Worm (Caenorhabditis elegans) whole organism, L4 larva: ENCODE results near the gene tdo-2.

Experiments used
- F44E2.7 ChIP-seq: fragments of 200-800 bp; sonication (Bioruptor generic); IDR thresholded peaks from 2 replicates; pipeline ENCODE4 v2.1.2; 2022; ENCODE audit warnings: missing genetic modification characterization, missing compliant biosample characterization
- F49E8.2 ChIP-seq: sonication (generic microtip); optimal IDR thresholded peaks from 2 replicates; lab custom pipeline; 2016; ENCODE audit warnings: missing compliant biosample characterization, mild to moderate bottlenecking, missing genetic modification characterization, borderline replicate concordance
- T20F7.1 ChIP-seq: fragments of 200-800 bp; sonication (Bioruptor generic); optimal IDR thresholded peaks from 2 replicates; lab custom pipeline; 2018; ENCODE audit warnings: mild to moderate bottlenecking, missing genetic modification characterization, missing compliant biosample characterization
- T26A8.4 ChIP-seq: fragments of 200-800 bp; sonication (Bioruptor generic); IDR thresholded peaks from 2 replicates; pipeline ENCODE4 v1.3.6; 2022; ENCODE audit warnings: missing genetic modification characterization, missing compliant biosample characterization
- Y5F2A.4 ChIP-seq: fragments of 200-800 bp; sonication (Bioruptor generic); optimal IDR thresholded peaks from 2 replicates; lab custom pipeline; 2018; ENCODE audit warnings: mild to moderate bottlenecking, missing genetic modification characterization, missing compliant biosample characterization
- Y75B8A.6 ChIP-seq: fragments of 200-800 bp; sonication (Bioruptor generic); IDR thresholded peaks from 2 replicates; pipeline ENCODE4 v1.3.6; 2022; ENCODE audit warnings: missing genetic modification reagents, missing genetic modification characterization, missing compliant biosample characterization
- ZK337.2 ChIP-seq: fragments of 200-800 bp; sonication (Bioruptor generic); IDR thresholded peaks from 2 replicates; pipeline ENCODE4 v1.3.6; 2022; ENCODE audit warnings: missing genetic modification reagents, missing genetic modification characterization, missing compliant biosample characterization
- aha-1 ChIP-seq: fragments of 150-350 bp; peaks from one replicate; lab custom pipeline; 2014; ENCODE audit warnings: missing biosample characterization, missing genetic modification characterization
- aly-2 ChIP-seq: sonication (generic microtip); optimal IDR thresholded peaks from 2 replicates; lab custom pipeline; 2018; ENCODE audit warnings: missing biosample characterization, missing genetic modification characterization
- ama-1 ChIP-seq: fragments of 150-350 bp; optimal IDR thresholded peaks from 2 replicates; lab custom pipeline; 2014; ENCODE audit warnings: inconsistent platforms, mixed read lengths
- arid-1 ChIP-seq: fragments of 200-800 bp; sonication (Bioruptor generic); conservative IDR thresholded peaks from 2 replicates; pipeline ENCODE4 v1.3.6; 2022; ENCODE audit warnings: missing genetic modification reagents, missing genetic modification characterization, missing compliant biosample characterization
- attf-4 ChIP-seq: sonication (generic microtip); optimal IDR thresholded peaks from 3 replicates; lab custom pipeline; 2017; ENCODE audit warnings: missing biosample characterization, missing genetic modification characterization
- ces-1 ChIP-seq: fragments of 150-350 bp; sonication (generic microtip); optimal IDR thresholded peaks from 4 replicates; lab custom pipeline; 2014; ENCODE audit warnings: missing biosample characterization, missing genetic modification reagents, missing genetic modification characterization
- cey-2 ChIP-seq: sonication (generic microtip); optimal IDR thresholded peaks from 3 replicates; lab custom pipeline; 2017; ENCODE audit warnings: missing genetic modification characterization, mild to moderate bottlenecking, missing compliant biosample characterization, antibody characterized with exemption, borderline replicate concordance; ENCODE audit not compliant: insufficient read depth
- daf-16 ChIP-seq, 3 experiments: sonication (generic microtip); optimal IDR thresholded peaks; 2 replicates each; lab custom pipeline; 2016 to 2017; ENCODE audit warnings: missing genetic modification characterization in 3 of 3, missing genetic modification reagents in 3 of 3, mild to moderate bottlenecking in 2 of 3, missing compliant biosample characterization in 2 of 3, missing biosample characterization in 1 of 3, moderate library complexity in 1 of 3
- daf-19 ChIP-seq: fragments of 200-800 bp; sonication (Bioruptor generic); conservative IDR thresholded peaks from 2 replicates; pipeline ENCODE4 v1.3.6; 2022; ENCODE audit warnings: missing genetic modification characterization, missing compliant biosample characterization
- dmd-6 ChIP-seq: fragments of 200-800 bp; sonication (Bioruptor generic); IDR thresholded peaks from 2 replicates; pipeline ENCODE4 v1.3.6; 2022; ENCODE audit warnings: missing genetic modification reagents, missing genetic modification characterization, missing compliant biosample characterization
- dpl-1 ChIP-seq: fragments of 150-350 bp; optimal IDR thresholded peaks from 2 replicates; lab custom pipeline; 2014; ENCODE audit warnings: missing biosample characterization, missing genetic modification reagents, missing genetic modification characterization
- duxl-1 ChIP-seq: sonication (generic microtip); optimal IDR thresholded peaks from 2 replicates; lab custom pipeline; 2016; ENCODE audit warnings: mild to moderate bottlenecking, missing genetic modification characterization, moderate library complexity, missing compliant biosample characterization; ENCODE audit not compliant: poor library complexity
- dve-1 ChIP-seq: sonication (generic microtip); optimal IDR thresholded peaks from 2 replicates; lab custom pipeline; 2017; ENCODE audit warnings: antibody characterized with exemption, mild to moderate bottlenecking, missing genetic modification characterization, missing compliant biosample characterization; ENCODE audit not compliant: insufficient read depth
- egl-43 ChIP-seq: fragments of 200-800 bp; sonication (Bioruptor generic); IDR thresholded peaks from 2 replicates; pipeline ENCODE4 v1.3.6; 2022; ENCODE audit warnings: missing genetic modification reagents, missing genetic modification characterization, missing compliant biosample characterization
- gei-8 ChIP-seq: fragments of 200-800 bp; sonication (Bioruptor generic); optimal IDR thresholded peaks from 2 replicates; lab custom pipeline; 2018; ENCODE audit warnings: mild to moderate bottlenecking, missing genetic modification characterization, missing compliant biosample characterization
- hlh-11 ChIP-seq: fragments of 200-800 bp; sonication (Bioruptor generic); optimal IDR thresholded peaks from 2 replicates; lab custom pipeline; 2018; ENCODE audit warnings: mild to moderate bottlenecking, missing genetic modification characterization, missing compliant biosample characterization
- hlh-30 ChIP-seq: sonication (generic microtip); optimal IDR thresholded peaks from 2 replicates; lab custom pipeline; 2017; ENCODE audit warnings: antibody characterized with exemption, mild to moderate bottlenecking, missing genetic modification characterization, missing compliant biosample characterization; ENCODE audit not compliant: insufficient read depth
- lin-13 ChIP-seq: fragments of 150-350 bp; optimal IDR thresholded peaks from 2 replicates; lab custom pipeline; 2014; ENCODE audit warnings: missing biosample characterization, missing genetic modification reagents, missing genetic modification characterization
- lin-38 ChIP-seq: fragments of 200-800 bp; sonication (Bioruptor generic); IDR thresholded peaks from 2 replicates; pipeline ENCODE4 v1.3.6; 2022; ENCODE audit warnings: missing genetic modification reagents, missing genetic modification characterization, missing compliant biosample characterization
- lir-3 ChIP-seq: sonication (generic microtip); optimal IDR thresholded peaks from 2 replicates; lab custom pipeline; 2016; ENCODE audit warnings: mild to moderate bottlenecking, missing genetic modification characterization, missing compliant biosample characterization
- lsy-2 ChIP-seq, 2 experiments: fragments of 150-350 bp in 1 of 2; sonication (generic microtip) in 1 of 2; optimal IDR thresholded peaks; 2 replicates each; lab custom pipeline; 2014 to 2017; ENCODE audit warnings: missing biosample characterization in 2 of 2, missing genetic modification characterization in 2 of 2
- mdl-1 ChIP-seq, 2 experiments: fragments of 150-350 bp in 1 of 2; sonication (generic microtip) in 1 of 2; optimal IDR thresholded peaks; 2 replicates each; lab custom pipeline; 2014 to 2017; ENCODE audit warnings: missing biosample characterization in 2 of 2, missing genetic modification characterization in 2 of 2
- mdt-29 ChIP-seq: fragments of 200-800 bp; sonication (Bioruptor generic); IDR thresholded peaks from 2 replicates; pipeline ENCODE4 v1.3.6; 2022; ENCODE audit warnings: missing genetic modification reagents, missing genetic modification characterization, missing compliant biosample characterization
- mep-1 ChIP-seq: fragments of 150-350 bp; sonication (generic microtip); optimal IDR thresholded peaks from 3 replicates; lab custom pipeline; 2014; ENCODE audit warnings: missing biosample characterization, missing genetic modification characterization
- mes-2 ChIP-seq: sonication (generic microtip); optimal IDR thresholded peaks from 2 replicates; lab custom pipeline; 2016; ENCODE audit warnings: missing genotype, mild to moderate bottlenecking, missing genetic modification characterization, missing compliant biosample characterization; ENCODE audit not compliant: poor library complexity, severe bottlenecking
- nhr-10 ChIP-seq: fragments of 150-350 bp; optimal IDR thresholded peaks from 2 replicates; lab custom pipeline; 2014; ENCODE audit warnings: missing biosample characterization, missing genetic modification characterization
- nhr-102 ChIP-seq: sonication (generic microtip); optimal IDR thresholded peaks from 2 replicates; lab custom pipeline; 2016; ENCODE audit warnings: mild to moderate bottlenecking, missing genetic modification characterization, moderate library complexity, missing compliant biosample characterization
- nhr-25 ChIP-seq: sonication (generic microtip); optimal IDR thresholded peaks from 2 replicates; lab custom pipeline; 2017; ENCODE audit warnings: missing genetic modification characterization, mild to moderate bottlenecking, missing compliant biosample characterization, antibody characterized with exemption, moderate library complexity, borderline replicate concordance; ENCODE audit not compliant: insufficient read depth
- nhr-41 ChIP-seq: fragments of 200-800 bp; sonication (Bioruptor generic); IDR thresholded peaks from 2 replicates; pipeline ENCODE4 v1.3.6; 2022; ENCODE audit warnings: missing genetic modification reagents, missing genetic modification characterization, missing compliant biosample characterization
- nhr-42 ChIP-seq: fragments of 200-800 bp; sonication (Bioruptor generic); IDR thresholded peaks from 2 replicates; pipeline ENCODE4 v1.3.6; 2022; ENCODE audit warnings: missing genetic modification characterization, missing compliant biosample characterization
- nhr-48 ChIP-seq: sonication (generic microtip); optimal IDR thresholded peaks from 2 replicates; lab custom pipeline; 2016; ENCODE audit warnings: mild to moderate bottlenecking, missing genetic modification characterization, missing compliant biosample characterization
- nhr-77 ChIP-seq: fragments of 150-350 bp; optimal IDR thresholded peaks from 2 replicates; lab custom pipeline; 2014; ENCODE audit warnings: missing biosample characterization, missing genetic modification characterization
- rbr-2 ChIP-seq: sonication (generic microtip); optimal IDR thresholded peaks from 2 replicates; lab custom pipeline; 2016; ENCODE audit warnings: missing genotype, missing genetic modification characterization, missing compliant biosample characterization
- spr-1 ChIP-seq: sonication (generic microtip); optimal IDR thresholded peaks from 2 replicates; lab custom pipeline; 2016; ENCODE audit warnings: mild to moderate bottlenecking, missing genetic modification characterization, missing compliant biosample characterization
- unc-39 ChIP-seq: sonication (generic microtip); optimal IDR thresholded peaks from 2 replicates; lab custom pipeline; 2017; ENCODE audit warnings: missing biosample characterization, missing genetic modification characterization
- unc-62 ChIP-seq, 3 experiments: fragments of 150-350 bp in 1 of 3; sonication (generic microtip); optimal IDR thresholded peaks in 2 of 3; peaks in 1 of 3; 1 replicate in 1 of 3; 2 replicates in 2 of 3; lab custom pipeline; 2014 to 2017; ENCODE audit warnings: missing biosample characterization in 3 of 3, missing genetic modification characterization in 3 of 3, missing genetic modification reagents in 3 of 3, missing genotype in 1 of 3
- ztf-11 ChIP-seq: fragments of 150-350 bp; optimal IDR thresholded peaks from 2 replicates; lab custom pipeline; 2014; ENCODE audit warnings: missing biosample characterization, missing genetic modification characterization

tdo-2 gene

DNA sequence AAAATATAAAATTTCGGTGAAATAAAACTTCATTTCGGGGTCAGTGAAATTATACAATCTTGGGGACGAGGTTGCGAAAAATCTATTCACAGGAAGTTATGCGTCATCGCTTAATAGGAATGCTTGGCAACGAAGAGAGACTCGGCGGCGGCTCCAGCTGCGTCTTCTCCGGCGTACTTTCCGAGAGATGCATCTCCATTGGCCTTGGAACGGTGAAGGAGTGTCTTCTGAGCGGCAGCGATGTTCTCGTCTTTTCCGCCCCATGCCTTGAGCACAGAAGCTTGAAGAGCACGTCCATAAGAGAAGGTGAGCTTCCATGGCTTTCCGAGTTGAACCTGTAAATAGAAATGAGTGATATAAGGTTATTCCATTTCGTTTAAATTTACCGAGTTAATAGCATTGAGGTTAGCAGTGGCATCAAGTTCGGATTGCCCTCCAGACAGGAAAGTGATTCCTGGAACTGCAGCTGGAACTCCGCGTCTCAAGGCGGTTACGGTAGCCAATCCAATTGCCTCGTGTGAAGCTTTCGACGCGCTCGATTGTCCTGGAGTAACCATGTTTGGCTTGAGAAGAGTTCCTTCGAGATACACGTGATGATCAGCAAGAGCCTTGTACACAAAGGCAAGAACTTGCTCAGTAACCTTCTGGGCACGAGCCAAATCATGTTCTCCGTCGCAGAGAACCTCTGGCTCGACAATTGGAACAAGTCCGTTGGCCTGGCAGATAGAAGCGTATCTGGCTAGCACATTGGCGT lies 44.9 kb downstream of the tdo-2 start (continued):
- TF ChIP-seq gei-8 (GFP tag; lab: Kevin White, UChicago) (no peak), mdl-1 (tag; optimal IDR thresholded peaks at IDR 0.05; lab: Kevin White, UChicago) (no peak), daf-19 (no peak), hlh-11 (tag; lab: Kevin White, UChicago) (no peak), duxl-1 (tag; lab: Kevin White, UChicago) (no peak), F49E8.2 (tag; lab: Kevin White, UChicago) (no peak), F44E2.7 (no peak), spr-1 (tag; lab: Kevin White, UChicago) (no peak), ZK337.2 (no peak), rbr-2 (no peak), aly-2 (tag; lab: Kevin White, UChicago) (no peak), dpl-1 (no peak), aha-1 (tag; lab: Kevin White, UChicago) (peak; percentile 94), ces-1 (GFP tag; lab: Kevin White, UChicago) (no peak), nhr-48 (no peak), T20F7.1 (GFP tag; lab: Kevin White, UChicago) (peak; percentile 12), ztf-11 (no peak), attf-4 (tag; lab: Kevin White, UChicago) (no peak)

DNA sequence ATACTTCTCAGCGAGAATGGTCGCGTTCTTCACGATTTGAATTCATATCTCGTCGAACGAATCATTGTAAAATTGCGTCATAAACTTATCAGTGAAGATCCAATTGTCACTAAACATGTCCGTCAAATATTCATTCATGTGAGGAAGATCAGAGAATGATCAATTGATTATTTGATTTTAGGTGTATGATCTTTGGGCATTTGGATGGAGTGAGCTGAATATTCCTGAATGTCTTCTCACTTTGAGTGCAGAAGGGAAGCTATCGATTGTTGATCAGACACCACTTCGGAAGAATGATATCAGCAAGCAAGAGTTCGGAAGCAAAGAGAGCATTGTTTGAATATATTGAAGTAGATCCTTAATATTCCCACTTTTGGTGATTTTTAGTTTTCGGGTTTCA lies 45.5 kb downstream of the tdo-2 start:
- peak; percentile 31; the same call in 1 of the 2 replicates for TF ChIP-seq T26A8.4
- TF ChIP-seq egl-43 = no peak
- peak; percentile 58 for TF ChIP-seq dmd-6 (GFP tag; lab: Robert Waterston, UW)
- peak; percentile 43 for TF ChIP-seq gei-8 (GFP tag; lab: Kevin White, UChicago)
- TF ChIP-seq mdl-1 (tag; optimal IDR thresholded peaks at IDR 0.05; lab: Kevin White, UChicago) = peak in 1 of 2 experiments; percentile 31
- peak; percentile 66 for TF ChIP-seq ama-1
- TF ChIP-seq Y5F2A.4 (GFP tag; lab: Kevin White, UChicago) = peak; percentile 37
- no peak for TF ChIP-seq nhr-42
- TF ChIP-seq nhr-77 = peak; percentile 61
- no peak for TF ChIP-seq cey-2 (tag; lab: Kevin White, UChicago)
- peak; percentile 74 for TF ChIP-seq T20F7.1 (GFP tag; lab: Kevin White, UChicago)
- TF ChIP-seq dpl-1 = peak; percentile 11
- TF ChIP-seq dve-1 = peak; percentile 96
- TF ChIP-seq Y75B8A.6 (GFP tag; lab: Robert Waterston, UW) = peak; percentile 68
- peak; percentile 64 for TF ChIP-seq nhr-10
- TF ChIP-seq hlh-11 (tag; lab: Kevin White, UChicago) = peak; percentile 64
- TF ChIP-seq nhr-25 = peak; percentile 85
- TF ChIP-seq daf-16 (GFP tag; optimal IDR thresholded peaks at IDR 0.05; lab: Kevin White, UChicago) = no peak
- peak; percentile 58 for TF ChIP-seq daf-16 (tag; optimal IDR thresholded peaks at IDR 0.05; lab: Kevin White, UChicago)
- peak; percentile 68 for TF ChIP-seq nhr-48
- no peak for TF ChIP-seq unc-39
- peak; percentile 40; the same call in 1 of the 2 replicates for TF ChIP-seq lin-38
- TF ChIP-seq aly-2 (tag; lab: Kevin White, UChicago) = no peak
- TF ChIP-seq nhr-102 = peak; percentile 51
- TF ChIP-seq aha-1 (tag; lab: Kevin White, UChicago) = peak; percentile 92
- no peak for TF ChIP-seq lir-3 (tag; lab: Kevin White, UChicago)
- peak in 1 of 2 experiments; percentile 62 for TF ChIP-seq lsy-2 (tag; optimal IDR thresholded peaks at IDR 0.05; lab: Kevin White, UChicago)
- TF ChIP-seq mep-1 (tag; lab: Kevin White, UChicago) = peak; percentile 80
- peak; percentile 40 for TF ChIP-seq lin-13
- TF ChIP-seq spr-1 (tag; lab: Kevin White, UChicago) = peak; percentile 22
- no peak for TF ChIP-seq arid-1 (GFP tag; lab: Robert Waterston, UW)
- no peak for TF ChIP-seq nhr-41 (GFP tag; lab: Robert Waterston, UW)
- TF ChIP-seq mes-2 (tag; lab: Kevin White, UChicago) = peak; percentile 42
- TF ChIP-seq unc-62 (GFP tag; optimal IDR thresholded peaks at IDR 0.05 in 1 of 2; lab: Kevin White, UChicago) = peak in 1 of 2 experiments; percentile 98
- no peak for TF ChIP-seq unc-62 (tag; optimal IDR thresholded peaks at IDR 0.05; lab: Kevin White, UChicago)
- peak; percentile 51; the same call in 1 of the 2 replicates for TF ChIP-seq mdt-29 (GFP tag; lab: Robert Waterston, UW)
- TF ChIP-seq hlh-30 (tag; lab: Kevin White, UChicago) = peak; percentile 55
